Worm (Caenorhabditis elegans) whole organism, L4/young adult: ENCODE measurements around the gene B0035.13.

Source experiments
- W03F9.2 ChIP-seq: fragments of 150-350 bp; optimal IDR thresholded peaks from 2 replicates; lab custom pipeline; 2014; ENCODE audit warnings: missing biosample characterization, missing genetic modification characterization
- dao-5 ChIP-seq: sonication (generic microtip); optimal IDR thresholded peaks from 2 replicates; lab custom pipeline; 2016; ENCODE audit warnings: missing genotype, missing genetic modification characterization, moderate library complexity, missing compliant biosample characterization
- him-1 ChIP-seq: sonication (generic microtip); optimal IDR thresholded peaks from 2 replicates; lab custom pipeline; 2016; ENCODE audit warnings: missing genotype, missing genetic modification reagents, missing genetic modification characterization, missing compliant biosample characterization

ce11 chrIV:11347275-11347674 is 40.8 kb upstream of the B0035.13 start:
- no peak for TF ChIP-seq him-1 (tag; lab: Kevin White, UChicago)
- TF ChIP-seq dao-5 (tag; lab: Kevin White, UChicago) = no peak
- no peak for TF ChIP-seq W03F9.2
